Fruit fly (Drosophila melanogaster): ENCODE measurements around the gene alpha-Est9.

- TF ChIP-seq Sin3A (optimal IDR thresholded peaks at IDR 0.05) (no peak), psq (optimal IDR thresholded peaks at IDR 0.05) (no peak), h (optimal IDR thresholded peaks at IDR 0.05) (no peak), ttk (optimal IDR thresholded peaks at IDR 0.05) (no peak), Myc (optimal IDR thresholded peaks at IDR 0.05) (no peak), insv (optimal IDR thresholded peaks at IDR 0.05) (no peak)
Observed at dm6 chr3R:7493745-7494144, 11.2 kb downstream of the alpha-Est9 start, which contains the start of gene alpha-Est10.
